Fruit fly (Drosophila melanogaster): Measurements from ENCODE around the gene Gnpnat.

The Gnpnat gene

dm6 chr3R:29736678-29737093 is 1.4 kb upstream of the Gnpnat start, which contains the start of the genes CG7601 and CIA30:
TSS of gene CG7601 (minus strand) at chr3R:29736745.
TSS of gene CIA30 (plus strand) at chr3R:29736965.
- TF ChIP-seq CG32767 (GFP tag; IDR thresholded peaks at IDR 0.05) (peak; percentile 99), Gsc (GFP tag; IDR thresholded peaks at IDR 0.05) (peak; percentile 100), vnd (GFP tag; IDR thresholded peaks at IDR 0.05; ENCODE audit: partially characterized antibody) (no peak), CG2202 (tag; optimal IDR thresholded peaks at IDR 0.05) (peak; percentile 85), Rx (GFP tag; IDR thresholded peaks at IDR 0.05) (peak; percentile 100), Adf1 (GFP tag; IDR thresholded peaks at IDR 0.05) (peak; percentile 93), CoRest (tag; optimal IDR thresholded peaks at IDR 0.05) (peak; percentile 98), CG3726 (GFP tag; IDR thresholded peaks at IDR 0.05) (peak; percentile 100), Poxn (GFP tag; IDR thresholded peaks at IDR 0.05) (peak; percentile 99), CG5180 (GFP tag; optimal IDR thresholded peaks at IDR 0.05) (peak; percentile 92), kni (GFP tag; optimal IDR thresholded peaks at IDR 0.05) (peak; percentile 95), CG11456 (GFP tag; IDR thresholded peaks at IDR 0.05) (peak; percentile 100), dmrt11E (tag; optimal IDR thresholded peaks at IDR 0.05) (peak; percentile 95), ems (GFP tag; optimal IDR thresholded peaks at IDR 0.05) (peak; percentile 98), CG18619 (GFP tag; optimal IDR thresholded peaks at IDR 0.05) (peak; percentile 96), CG15073 (GFP tag; optimal IDR thresholded peaks at IDR 0.05) (peak; percentile 88), CG6654 (GFP tag; optimal IDR thresholded peaks at IDR 0.05) (peak; percentile 92), CG4360 (GFP tag; IDR thresholded peaks at IDR 0.05) (peak; percentile 97), GATAe (GFP tag; conservative IDR thresholded peaks at IDR 0.05) (peak; percentile 100), Fer2 (tag; optimal IDR thresholded peaks at IDR 0.05) (peak; percentile 99), CrebB (tag; optimal IDR thresholded peaks at IDR 0.05) (peak; percentile 93), ap (GFP tag; IDR thresholded peaks at IDR 0.05) (peak; percentile 100), C15 (GFP tag; IDR thresholded peaks at IDR 0.05) (peak; percentile 100), CG13296 (GFP tag; optimal IDR thresholded peaks at IDR 0.05) (peak; percentile 97), Spps (tag; optimal IDR thresholded peaks at IDR 0.05) (peak; percentile 96), CG8281 (tag; optimal IDR thresholded peaks at IDR 0.05) (peak; percentile 94), Med (GFP tag) (peak; percentile 100), CG10274 (GFP tag; optimal IDR thresholded peaks at IDR 0.05) (peak; percentile 92), jigr1 (GFP tag; IDR thresholded peaks at IDR 0.05) (peak; percentile 100), HLHmδ (GFP tag; optimal IDR thresholded peaks at IDR 0.05) (no peak), CG8478 (optimal IDR thresholded peaks at IDR 0.05) (no peak), CG9727 (GFP tag; optimal IDR thresholded peaks at IDR 0.05) (peak; percentile 98), stwl (tag; optimal IDR thresholded peaks at IDR 0.05) (peak; percentile 65), ATbp (GFP tag; optimal IDR thresholded peaks at IDR 0.05) (peak; percentile 96), emc (GFP tag; optimal IDR thresholded peaks at IDR 0.05) (peak; percentile 97), aop (GFP tag; IDR thresholded peaks at IDR 0.05) (peak; percentile 100), Fer1 (GFP tag; optimal IDR thresholded peaks at IDR 0.05) (peak; percentile 97), CG6765 (GFP tag; optimal IDR thresholded peaks at IDR 0.05) (peak; percentile 95), CG13287 (GFP tag; IDR thresholded peaks at IDR 0.05; ENCODE audit: partially characterized antibody) (peak; percentile 65), trem (tag; optimal IDR thresholded peaks at IDR 0.05) (peak; percentile 95), CG1647 (GFP tag; optimal IDR thresholded peaks at IDR 0.05) (peak; percentile 99), Sox102F (GFP tag; optimal IDR thresholded peaks at IDR 0.05) (peak; percentile 96), CG32772 (GFP tag; IDR thresholded peaks at IDR 0.05) (peak; percentile 100), br (optimal IDR thresholded peaks at IDR 0.05) (no peak), h (optimal IDR thresholded peaks at IDR 0.05) (no peak), Xrp1 (GFP tag; IDR thresholded peaks at IDR 0.05) (peak; percentile 100), ase (GFP tag; IDR thresholded peaks at IDR 0.05) (peak; percentile 100), oc (tag; optimal IDR thresholded peaks at IDR 0.05) (peak; percentile 95), CG4820 (GFP tag; optimal IDR thresholded peaks at IDR 0.05) (peak; percentile 98), cg (GFP tag; optimal IDR thresholded peaks at IDR 0.05) (no peak), CG10147 (GFP tag; optimal IDR thresholded peaks at IDR 0.05) (peak; percentile 99), PHDP (tag; optimal IDR thresholded peaks at IDR 0.05) (peak; percentile 96)
